Worm (Caenorhabditis elegans): ENCODE results near the gene Y47D3A.32.

DNA sequence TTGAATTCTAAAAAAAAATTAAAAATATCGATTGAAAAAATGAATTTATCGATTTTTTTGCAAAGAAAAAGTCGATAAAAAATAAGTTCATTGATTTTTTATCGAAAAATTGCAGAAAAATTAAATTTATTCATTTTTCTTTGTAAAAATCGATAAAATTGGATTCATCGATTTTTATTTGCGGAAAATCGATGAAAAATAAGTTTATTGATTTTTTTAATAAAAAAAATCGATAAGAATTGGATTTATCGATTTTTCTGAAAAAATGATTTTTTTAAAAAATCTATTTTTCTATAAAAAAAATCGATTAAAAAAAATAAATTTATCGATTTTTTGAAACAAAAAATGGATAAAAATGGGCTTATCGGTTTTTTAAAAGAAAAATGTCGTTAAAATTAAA, 27.8 kb downstream of the Y47D3A.32 start:
- TF ChIP-seq lsy-2 (tag; optimal IDR thresholded peaks at IDR 0.05): no peak
- no peak for TF ChIP-seq dpl-1 (GFP tag; optimal IDR thresholded peaks at IDR 0.05)
- TF ChIP-seq nhr-237 (tag; optimal IDR thresholded peaks at IDR 0.05): no peak
- TF ChIP-seq blmp-1 (tag; optimal IDR thresholded peaks at IDR 0.05): no peak
- no peak for TF ChIP-seq lin-13 (GFP tag; optimal IDR thresholded peaks at IDR 0.05)
- no peak for TF ChIP-seq zag-1 (tag; optimal IDR thresholded peaks at IDR 0.05)
- TF ChIP-seq C16A3.4 (tag; optimal IDR thresholded peaks at IDR 0.05): no peak
- TF ChIP-seq fos-1 (tag; optimal IDR thresholded peaks at IDR 0.05): no peak
- no peak for TF ChIP-seq efl-3 (GFP tag; optimal IDR thresholded peaks at IDR 0.05)
- TF ChIP-seq lin-39 (tag; optimal IDR thresholded peaks at IDR 0.05): no peak
- TF ChIP-seq swsn-7 (tag; optimal IDR thresholded peaks at IDR 0.05): no peak
- no peak for TF ChIP-seq ztf-4 (tag; optimal IDR thresholded peaks at IDR 0.05)
- no peak for TF ChIP-seq lin-15B (tag; optimal IDR thresholded peaks at IDR 0.05)
- TF ChIP-seq elt-3 (tag; optimal IDR thresholded peaks at IDR 0.05): no peak
